Fruit fly (Drosophila melanogaster) whole organism, embryonic: ENCODE results near the gene CG15199.

Source experiments
- CG12071 ChIP-seq: fragments of 200-800 bp; sonication (Bioruptor generic); optimal IDR thresholded peaks from 3 replicates; lab custom pipeline; 2018; ENCODE audit warnings: missing biosample characterization, mild to moderate bottlenecking, missing genetic modification characterization
- CG12236 ChIP-seq: fragments of 200-800 bp; sonication (Bioruptor generic); optimal IDR thresholded peaks from 2 replicates; lab custom pipeline; 2016; ENCODE audit warnings: missing biosample characterization, missing genetic modification characterization
- CG18262 ChIP-seq: fragments of 200-800 bp; optimal IDR thresholded peaks from 3 replicates; lab custom pipeline; 2019; ENCODE audit warnings: missing biosample characterization, mild to moderate bottlenecking, missing genetic modification characterization, moderate library complexity
- CG8388 ChIP-seq: fragments of 200-800 bp; sonication (Bioruptor generic); optimal IDR thresholded peaks from 2 replicates; lab custom pipeline; 2019; ENCODE audit warnings: missing biosample characterization, mild to moderate bottlenecking, missing genetic modification characterization, moderate library complexity
- NK7.1 ChIP-seq: fragments of 200-800 bp; sonication (Bioruptor generic); optimal IDR thresholded peaks from 3 replicates; lab custom pipeline; 2016; ENCODE audit warnings: missing biosample characterization, missing genetic modification characterization
- NfI ChIP-seq: fragments of 200-800 bp; sonication (Bioruptor generic); optimal IDR thresholded peaks from 3 replicates; lab custom pipeline; 2018; ENCODE audit warnings: missing biosample characterization, mild to moderate bottlenecking, missing genetic modification characterization, moderate library complexity
- btn ChIP-seq: fragments of 200-800 bp; sonication (Bioruptor generic); optimal IDR thresholded peaks from 2 replicates; lab custom pipeline; 2016; ENCODE audit warnings: missing biosample characterization, missing genetic modification characterization
- ci ChIP-seq: fragments of 200-800 bp; sonication (Bioruptor generic); IDR thresholded peaks from 3 replicates; pipeline ENCODE4 v1.3.6; 2022; ENCODE audit warnings: missing biosample characterization, missing genetic modification characterization
- prd ChIP-seq, 3 experiments: fragments of >200 bp in 2 of 3; fragments of 200-800 bp in 1 of 3; sonication (Bioruptor generic) in 1 of 3; optimal IDR thresholded peaks in 2 of 3; IDR thresholded peaks in 1 of 3; 2 replicates in 2 of 3; 3 replicates in 1 of 3; pipeline versions ENCODE4 v1.3.6 to Lab custom; 2017 to 2022; ENCODE audit warnings: missing biosample characterization in 1 of 3, missing genetic modification characterization in 1 of 3
- tgo ChIP-seq: fragments of 200-800 bp; sonication (Bioruptor generic); IDR thresholded peaks from 3 replicates; pipeline ENCODE4 v1.3.6; 2022; ENCODE audit warnings: missing biosample characterization, missing genetic modification characterization
- ttk ChIP-seq: fragments of 200-800 bp; sonication (Bioruptor generic); IDR thresholded peaks from 2 replicates; pipeline ENCODE4 v2.1.2; 2022; ENCODE audit warnings: missing biosample characterization, missing genetic modification characterization

DNA sequence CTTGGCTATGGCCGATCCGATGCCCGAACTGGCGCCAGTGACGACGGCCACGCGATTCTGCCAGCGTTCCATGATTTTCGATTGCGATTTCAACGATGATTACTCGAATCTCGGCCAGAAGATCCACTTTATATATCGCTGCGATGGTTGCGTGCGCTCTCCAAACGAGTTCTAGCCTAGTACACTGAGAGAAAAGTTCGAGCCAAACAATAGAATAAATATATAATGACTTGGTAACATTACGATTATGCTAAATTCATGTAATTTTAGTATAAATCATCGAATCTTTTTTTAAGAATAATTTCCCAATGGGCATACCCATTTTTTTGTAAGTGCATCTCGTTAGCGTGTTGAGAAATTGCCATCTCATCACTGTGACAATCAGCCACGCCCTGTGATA is 27.3 kb upstream of the CG15199 start, which contains the start of gene Antdh:
- no peak for TF ChIP-seq prd (optimal IDR thresholded peaks at IDR 0.05; lab: Kevin White, UChicago)
- peak; percentile 32; the same call in 1 of the 3 replicates for TF ChIP-seq prd (GFP tag; IDR thresholded peaks at IDR 0.05; lab: Robert Waterston, UW)
- TF ChIP-seq NK7.1 (GFP tag; lab: Kevin White, UChicago): no peak
- TF ChIP-seq tgo: no peak
- no peak for TF ChIP-seq NfI (GFP tag; lab: Kevin White, UChicago)
- TF ChIP-seq ttk (GFP tag; lab: Robert Waterston, UW): no peak
- no peak for TF ChIP-seq btn
- TF ChIP-seq CG18262: no peak
- no peak for TF ChIP-seq CG8388 (GFP tag; lab: Kevin White, UChicago)
- no peak for TF ChIP-seq CG12071 (GFP tag; lab: Kevin White, UChicago)
- no peak for TF ChIP-seq ci
- TF ChIP-seq CG12236 (GFP tag; lab: Kevin White, UChicago): no peak
